Fruit fly (Drosophila melanogaster) whole organism, embryonic: ENCODE measurements around the gene MYPT-75D.

Source experiments
- CG1024 ChIP-seq: fragments of 200-800 bp; sonication (Bioruptor generic); IDR thresholded peaks from 2 replicates; pipeline ENCODE4 v1.3.6; 2022; ENCODE audit warnings: missing biosample characterization, missing genetic modification characterization
- CG10267 ChIP-seq: fragments of 200-800 bp; sonication (Bioruptor generic); optimal IDR thresholded peaks from 2 replicates; lab custom pipeline; 2018; ENCODE audit warnings: missing biosample characterization, mild to moderate bottlenecking, missing genetic modification characterization, moderate library complexity
- CG11560 ChIP-seq: fragments of 200-800 bp; sonication (Bioruptor generic); IDR thresholded peaks from 3 replicates; pipeline ENCODE4 v1.3.6; 2022; ENCODE audit warnings: missing biosample characterization, missing genetic modification characterization
- CG11696 ChIP-seq: fragments of 200-800 bp; sonication (Bioruptor generic); IDR thresholded peaks from 2 replicates; pipeline ENCODE4 v1.3.6; 2022; ENCODE audit warnings: missing biosample characterization, missing genetic modification characterization
- CG13775 ChIP-seq: fragments of 200-800 bp; sonication (Bioruptor generic); optimal IDR thresholded peaks from 3 replicates; lab custom pipeline; 2017; ENCODE audit warnings: missing biosample characterization, mild to moderate bottlenecking, missing genetic modification characterization
- CG15269 ChIP-seq: fragments of 200-800 bp; sonication (Bioruptor generic); optimal IDR thresholded peaks from 2 replicates; lab custom pipeline; 2018; ENCODE audit warnings: missing biosample characterization, mild to moderate bottlenecking, missing genetic modification characterization, moderate library complexity
- CG17361 ChIP-seq: fragments of 200-800 bp; sonication (Bioruptor generic); IDR thresholded peaks from 3 replicates; pipeline ENCODE4 v1.3.6; 2022; ENCODE audit warnings: missing biosample characterization, missing genetic modification characterization
- CG17568 ChIP-seq: fragments of 200-800 bp; sonication (Bioruptor generic); optimal IDR thresholded peaks from 2 replicates; lab custom pipeline; 2018; ENCODE audit warnings: missing biosample characterization, mild to moderate bottlenecking, missing genetic modification characterization, moderate library complexity
- CG17612 ChIP-seq: fragments of 200-800 bp; sonication (Bioruptor generic); IDR thresholded peaks from 2 replicates; pipeline ENCODE4 v1.3.6; 2022; ENCODE audit warnings: missing biosample characterization, missing genetic modification characterization
- CG18011 ChIP-seq: fragments of 200-800 bp; sonication (Bioruptor generic); optimal IDR thresholded peaks from 2 replicates; lab custom pipeline; 2017; ENCODE audit warnings: missing biosample characterization, missing genetic modification characterization, mild to moderate bottlenecking, moderate library complexity, missing genotype
- CG31365 ChIP-seq: fragments of 200-800 bp; sonication (Bioruptor generic); optimal IDR thresholded peaks from 2 replicates; lab custom pipeline; 2018; ENCODE audit warnings: missing biosample characterization, mild to moderate bottlenecking, missing genetic modification characterization
- CG32772 ChIP-seq: fragments of 200-800 bp; sonication (Bioruptor generic); IDR thresholded peaks from 2 replicates; pipeline ENCODE4 v1.3.6; 2022; ENCODE audit warnings: missing biosample characterization, missing genetic modification characterization
- CG8281 ChIP-seq: fragments of 200-800 bp; sonication (Bioruptor generic); optimal IDR thresholded peaks from 2 replicates; lab custom pipeline; 2018; ENCODE audit warnings: missing biosample characterization, mild to moderate bottlenecking, missing genetic modification characterization, moderate library complexity
- CG8290 ChIP-seq, 3 experiments: fragments of 200-800 bp; sonication (Bioruptor generic); optimal IDR thresholded peaks; 2 replicates each; lab custom pipeline; 2016 to 2019; ENCODE audit warnings: missing biosample characterization in 3 of 3, missing genetic modification characterization in 3 of 3, mild to moderate bottlenecking in 2 of 3, moderate library complexity in 1 of 3
- CG8765 ChIP-seq: fragments of 200-800 bp; sonication (Bioruptor generic); IDR thresholded peaks from 2 replicates; pipeline ENCODE4 v1.3.6; 2022; ENCODE audit warnings: missing biosample characterization, missing genetic modification characterization
- CG9215 ChIP-seq: fragments of 200-800 bp; sonication (Bioruptor generic); IDR thresholded peaks from 2 replicates; pipeline ENCODE4 v1.3.6; 2022; ENCODE audit warnings: missing biosample characterization, missing genetic modification characterization
- CG9817 ChIP-seq: fragments of 200-800 bp; sonication (Bioruptor generic); optimal IDR thresholded peaks from 2 replicates; lab custom pipeline; 2018; ENCODE audit warnings: missing biosample characterization, mild to moderate bottlenecking, missing genetic modification characterization, moderate library complexity
- Doc3 ChIP-seq: fragments of 200-800 bp; sonication (Bioruptor generic); IDR thresholded peaks from 3 replicates; pipeline ENCODE4 v1.3.6; 2022; ENCODE audit warnings: missing biosample characterization, missing genetic modification characterization; ENCODE audit not compliant: partially characterized antibody
- HHEX ChIP-seq: fragments of 200-800 bp; sonication (Bioruptor generic); optimal IDR thresholded peaks from 3 replicates; lab custom pipeline; 2017; ENCODE audit warnings: missing biosample characterization, mild to moderate bottlenecking, missing genetic modification characterization, missing genetic modification reagents
- Hey ChIP-seq: fragments of 200-800 bp; sonication (Bioruptor generic); optimal IDR thresholded peaks from 3 replicates; lab custom pipeline; 2018; ENCODE audit warnings: missing biosample characterization, mild to moderate bottlenecking, missing genetic modification characterization
- Lim3 ChIP-seq: fragments of 200-800 bp; sonication (Bioruptor generic); IDR thresholded peaks from 2 replicates; pipeline ENCODE4 v1.3.6; 2022; ENCODE audit warnings: missing biosample characterization, missing genetic modification characterization
- Meics ChIP-seq: fragments of 200-800 bp; sonication (Bioruptor generic); optimal IDR thresholded peaks from 2 replicates; lab custom pipeline; 2017; ENCODE audit warnings: missing biosample characterization, mild to moderate bottlenecking, missing genetic modification characterization
- Mes4 ChIP-seq: fragments of 200-800 bp; sonication (Bioruptor generic); optimal IDR thresholded peaks from 2 replicates; lab custom pipeline; 2016; ENCODE audit warnings: missing biosample characterization, missing genetic modification characterization
- Nf-YA ChIP-seq: fragments of 200-800 bp; sonication (Bioruptor generic); IDR thresholded peaks from 2 replicates; pipeline ENCODE4 v1.3.6; 2022; ENCODE audit warnings: missing biosample characterization, missing genetic modification characterization
- NfI ChIP-seq: fragments of 200-800 bp; sonication (Bioruptor generic); optimal IDR thresholded peaks from 3 replicates; lab custom pipeline; 2018; ENCODE audit warnings: missing biosample characterization, mild to moderate bottlenecking, missing genetic modification characterization, moderate library complexity
- Sox100B ChIP-seq: fragments of 200-800 bp; sonication (Bioruptor generic); optimal IDR thresholded peaks from 3 replicates; lab custom pipeline; 2018; ENCODE audit warnings: missing biosample characterization, mild to moderate bottlenecking, missing genetic modification characterization
- Taf1 ChIP-seq: fragments of 200-800 bp; sonication (Bioruptor generic); IDR thresholded peaks from 2 replicates; pipeline ENCODE4 v1.3.6; 2022; ENCODE audit warnings: missing biosample characterization, missing genetic modification characterization
- Vsx1 ChIP-seq: fragments of 200-800 bp; sonication (Bioruptor generic); optimal IDR thresholded peaks from 2 replicates; lab custom pipeline; 2017; ENCODE audit warnings: missing biosample characterization, mild to moderate bottlenecking, missing genetic modification characterization, missing genetic modification reagents
- amos ChIP-seq: fragments of 200-800 bp; sonication (Bioruptor generic); IDR thresholded peaks from 2 replicates; pipeline ENCODE4 v1.3.6; 2022; ENCODE audit warnings: missing biosample characterization, missing genetic modification characterization; ENCODE audit not compliant: partially characterized antibody
- bowl ChIP-seq: fragments of 200-800 bp; sonication (Bioruptor generic); IDR thresholded peaks from 2 replicates; pipeline ENCODE4 v1.3.6; 2022; ENCODE audit warnings: missing biosample characterization, missing genetic modification characterization
- br ChIP-seq: fragments of >200 bp; optimal IDR thresholded peaks from 2 replicates; lab custom pipeline; 2017
- btn ChIP-seq: fragments of 200-800 bp; sonication (Bioruptor generic); optimal IDR thresholded peaks from 2 replicates; lab custom pipeline; 2016; ENCODE audit warnings: missing biosample characterization, missing genetic modification characterization
- corto ChIP-seq: fragments of 200-800 bp; sonication (Bioruptor generic); optimal IDR thresholded peaks from 2 replicates; lab custom pipeline; 2016; ENCODE audit warnings: missing biosample characterization, mild to moderate bottlenecking, missing genetic modification characterization, moderate library complexity
- eve ChIP-seq, 2 experiments: fragments of >200 bp; optimal IDR thresholded peaks; 2 replicates each; lab custom pipeline; 2017; ENCODE audit warnings: missing biosample characterization in 2 of 2, missing genetic modification characterization in 2 of 2
- gsb ChIP-seq: fragments of 200-800 bp; sonication (Bioruptor generic); IDR thresholded peaks from 2 replicates; pipeline ENCODE4 v1.3.6; 2022; ENCODE audit warnings: missing biosample characterization, missing genetic modification characterization
- ham ChIP-seq: fragments of 200-800 bp; sonication (Bioruptor generic); IDR thresholded peaks from 2 replicates; pipeline ENCODE4 v1.3.6; 2022; ENCODE audit warnings: missing biosample characterization, missing genetic modification characterization
- hkb ChIP-seq, 2 experiments: fragments of 200-800 bp in 1 of 2; fragments of >200 bp in 1 of 2; sonication (Bioruptor generic) in 1 of 2; IDR thresholded peaks in 1 of 2; optimal IDR thresholded peaks in 1 of 2; 2 replicates each; pipeline versions ENCODE4 v1.3.6 to Lab custom; 2017 to 2022; ENCODE audit warnings: missing biosample characterization in 1 of 2, missing genetic modification characterization in 1 of 2
- luna ChIP-seq: fragments of 200-800 bp; sonication (Bioruptor generic); optimal IDR thresholded peaks from 2 replicates; lab custom pipeline; 2016; ENCODE audit warnings: missing biosample characterization, missing genetic modification characterization
- pb ChIP-seq: fragments of 200-800 bp; sonication (Bioruptor generic); optimal IDR thresholded peaks from 3 replicates; lab custom pipeline; 2016; ENCODE audit warnings: missing biosample characterization, missing genetic modification characterization
- schlank ChIP-seq: fragments of 200-800 bp; sonication (Bioruptor generic); optimal IDR thresholded peaks from 2 replicates; lab custom pipeline; 2018; ENCODE audit warnings: missing biosample characterization, mild to moderate bottlenecking, missing genetic modification characterization
- slbo ChIP-seq: fragments of 200-800 bp; sonication (Bioruptor generic); IDR thresholded peaks from 2 replicates; pipeline ENCODE4 v1.3.6; 2022; ENCODE audit warnings: missing biosample characterization, missing genetic modification characterization
- stwl ChIP-seq: fragments of 200-800 bp; sonication (Bioruptor generic); optimal IDR thresholded peaks from 3 replicates; lab custom pipeline; 2018; ENCODE audit warnings: missing biosample characterization, mild to moderate bottlenecking, missing genetic modification characterization, moderate library complexity
- sug ChIP-seq: fragments of 200-800 bp; optimal IDR thresholded peaks from 2 replicates; lab custom pipeline; 2019; ENCODE audit warnings: missing biosample characterization, mild to moderate bottlenecking, missing genetic modification characterization, moderate library complexity
- tin ChIP-seq: fragments of 200-800 bp; sonication (Bioruptor generic); optimal IDR thresholded peaks from 3 replicates; lab custom pipeline; 2016; ENCODE audit warnings: missing biosample characterization, missing genetic modification characterization
- tna ChIP-seq: fragments of 200-800 bp; sonication (Bioruptor generic); IDR thresholded peaks from 2 replicates; pipeline ENCODE4 v1.3.6; 2022; ENCODE audit warnings: missing biosample characterization, missing genetic modification characterization; ENCODE audit not compliant: partially characterized antibody
- unc-4 ChIP-seq: fragments of 200-800 bp; sonication (Bioruptor generic); IDR thresholded peaks from 2 replicates; pipeline ENCODE4 v1.3.6; 2022; ENCODE audit warnings: missing biosample characterization, missing genetic modification characterization; ENCODE audit not compliant: partially characterized antibody
- zfh2 ChIP-seq: fragments of 200-800 bp; sonication (Bioruptor generic); optimal IDR thresholded peaks from 2 replicates; lab custom pipeline; 2016; ENCODE audit warnings: missing biosample characterization, missing genetic modification characterization

Gene MYPT-75D

dm6 chr3L:18640584-18641527, 15.1 kb downstream of the MYPT-75D start (continued):
- TF ChIP-seq CG1024 (peak; percentile 95), NfI (GFP tag; lab: Kevin White, UChicago) (peak; percentile 94), hkb (optimal IDR thresholded peaks at IDR 0.05; lab: Kevin White, UChicago) (no peak), hkb (GFP tag; IDR thresholded peaks at IDR 0.05; lab: Robert Waterston, UW) (peak; percentile 96), tna (no peak), CG8290 (GFP tag; optimal IDR thresholded peaks at IDR 0.05; lab: Kevin White, UChicago) (peak; percentile 4), CG8290 (tag; optimal IDR thresholded peaks at IDR 0.05; lab: Kevin White, UChicago) (peak; percentile 59 to 99), sug (tag; lab: Kevin White, UChicago) (peak; percentile 90), slbo (peak; percentile 99), CG31365 (tag; lab: Kevin White, UChicago) (peak; percentile 80), br (no peak), CG17568 (GFP tag; lab: Kevin White, UChicago) (peak; percentile 77), tin (GFP tag; lab: Kevin White, UChicago) (peak; percentile 91), unc-4 (no peak), CG11560 (tag; lab: Robert Waterston, UW) (peak; percentile 92), CG17612 (peak; percentile 95), Taf1 (GFP tag; lab: Robert Waterston, UW) (peak; percentile 99), CG13775 (GFP tag; lab: Kevin White, UChicago) (peak; percentile 86), bowl (GFP tag; lab: Robert Waterston, UW) (peak; percentile 91), schlank (peak; percentile 48), ham (GFP tag; lab: Robert Waterston, UW) (peak; percentile 89; the same call in 1 of the 2 replicates), CG8765 (GFP tag; lab: Robert Waterston, UW) (peak; percentile 95), Hey (tag; lab: Kevin White, UChicago) (peak; percentile 74), Lim3 (GFP tag; lab: Robert Waterston, UW) (peak; percentile 85), gsb (GFP tag; lab: Robert Waterston, UW) (peak; percentile 96), CG8281 (tag; lab: Kevin White, UChicago) (peak; percentile 69), zfh2 (GFP tag; lab: Kevin White, UChicago) (peak; percentile 87), stwl (tag; lab: Kevin White, UChicago) (no peak), btn (GFP tag; lab: Kevin White, UChicago) (peak; percentile 71), Mes4 (GFP tag; lab: Kevin White, UChicago) (peak; percentile 88), Meics (GFP tag; lab: Kevin White, UChicago) (peak; percentile 93), CG32772 (GFP tag; lab: Robert Waterston, UW) (peak; percentile 98), Sox100B (GFP tag; lab: Kevin White, UChicago) (peak; percentile 94), amos (GFP tag; lab: Robert Waterston, UW) (no peak), CG15269 (tag; lab: Kevin White, UChicago) (peak; percentile 95), CG9215 (GFP tag; lab: Robert Waterston, UW) (peak; percentile 96), Doc3 (GFP tag; lab: Robert Waterston, UW) (no peak; the same call in 2 of the 3 replicates), Vsx1 (GFP tag; lab: Kevin White, UChicago) (peak; percentile 42), eve (GFP tag; optimal IDR thresholded peaks at IDR 0.05; lab: Kevin White, UChicago) (peak in 1 of 2 experiments; percentile 92), CG17361 (GFP tag; lab: Robert Waterston, UW) (peak; percentile 96), HHEX (GFP tag; lab: Kevin White, UChicago) (peak; percentile 90), corto (peak; percentile 46), CG10267 (tag; lab: Kevin White, UChicago) (peak; percentile 85), pb (GFP tag; lab: Kevin White, UChicago) (peak; percentile 80), luna (GFP tag; lab: Kevin White, UChicago) (peak; percentile 95), CG9817 (tag; lab: Kevin White, UChicago) (peak; percentile 87), CG18011 (GFP tag; lab: Kevin White, UChicago) (peak; percentile 84), Nf-YA (GFP tag; lab: Robert Waterston, UW) (peak; percentile 97), CG11696 (GFP tag; lab: Robert Waterston, UW) (peak; percentile 91)
